Worm (Caenorhabditis elegans): ENCODE data around the gene F55A11.1.

ce11 chrV:11751480-11751879 is 12.7 kb downstream of the F55A11.1 start:
- TF ChIP-seq ceh-9 (tag; optimal IDR thresholded peaks at IDR 0.05) (no peak), nhr-12 (tag; optimal IDR thresholded peaks at IDR 0.05) (no peak), nhr-11 (tag; optimal IDR thresholded peaks at IDR 0.05) (no peak), pha-4 (tag; optimal IDR thresholded peaks at IDR 0.05) (no peak), tbx-2 (tag; optimal IDR thresholded peaks at IDR 0.05) (no peak), egl-27 (tag; optimal IDR thresholded peaks at IDR 0.05) (no peak), fkh-10 (GFP tag; optimal IDR thresholded peaks at IDR 0.05) (no peak), unc-39 (tag; optimal IDR thresholded peaks at IDR 0.05) (no peak)

Measured in whole organism, L3 larva.